Fruit fly (Drosophila melanogaster): ENCODE results near the gene Edem2.

Edem2 gene

DNA sequence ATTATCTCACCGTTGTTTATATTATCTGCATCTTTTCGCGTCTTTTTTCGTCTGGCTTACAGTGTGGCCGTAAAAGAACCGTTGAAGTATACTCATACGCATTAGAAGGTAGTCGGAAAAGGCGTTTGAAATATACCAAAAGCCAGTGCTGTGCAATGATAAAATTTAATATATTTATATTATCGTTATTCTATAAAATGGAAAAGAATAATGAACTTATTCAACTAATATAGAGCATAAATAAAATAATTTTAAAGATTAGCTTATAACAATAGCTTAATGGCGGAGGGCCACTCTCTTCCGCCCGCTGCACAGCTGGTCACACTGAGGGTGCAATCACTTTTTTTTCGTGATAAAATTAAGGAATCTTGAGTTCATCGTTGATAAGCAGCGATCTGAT, at the start of gene Edem2, which contains the start of gene CG16974 (continued):
- peak in 1 of 2 experiments; percentile 39 for TF ChIP-seq Pdp1 (GFP tag; optimal IDR thresholded peaks at IDR 0.05)
- TF ChIP-seq dmrt99B (tag; optimal IDR thresholded peaks at IDR 0.05): no peak
- TF ChIP-seq CG13624 (GFP tag; optimal IDR thresholded peaks at IDR 0.05): no peak
- no peak for TF ChIP-seq ato (GFP tag; IDR thresholded peaks at IDR 0.05; ENCODE audit: partially characterized antibody)
- peak; percentile 64 for TF ChIP-seq CG4820 (GFP tag; optimal IDR thresholded peaks at IDR 0.05)
- peak; percentile 71 for TF ChIP-seq MESR4 (GFP tag; optimal IDR thresholded peaks at IDR 0.05)
- TF ChIP-seq CG9932 (GFP tag; IDR thresholded peaks at IDR 0.05): peak; percentile 83
- peak; percentile 44 for TF ChIP-seq bab2 (GFP tag; optimal IDR thresholded peaks at IDR 0.05)
- peak; percentile 66; the same call in 1 of the 3 replicates for TF ChIP-seq dysf (GFP tag; IDR thresholded peaks at IDR 0.05)
- TF ChIP-seq CG3726 (GFP tag; IDR thresholded peaks at IDR 0.05): no peak
- TF ChIP-seq CG9609 (GFP tag; optimal IDR thresholded peaks at IDR 0.05): no peak
- no peak for TF ChIP-seq CG2678 (tag; optimal IDR thresholded peaks at IDR 0.05)
- no peak for TF ChIP-seq org-1 (GFP tag; optimal IDR thresholded peaks at IDR 0.05)
- peak; percentile 33 for TF ChIP-seq CG31388 (GFP tag; optimal IDR thresholded peaks at IDR 0.05)
- TF ChIP-seq Fer2 (tag; optimal IDR thresholded peaks at IDR 0.05): no peak
- no peak for TF ChIP-seq onecut (GFP tag; IDR thresholded peaks at IDR 0.05)
- no peak for TF ChIP-seq CG10147 (GFP tag; optimal IDR thresholded peaks at IDR 0.05)
- TF ChIP-seq luna (GFP tag; optimal IDR thresholded peaks at IDR 0.05): no peak
- TF ChIP-seq bowl (GFP tag; IDR thresholded peaks at IDR 0.05): no peak
- TF ChIP-seq Ssrp (tag; optimal IDR thresholded peaks at IDR 0.05): peak; percentile 60
- peak; percentile 73 for TF ChIP-seq CG11695 (GFP tag; IDR thresholded peaks at IDR 0.05)
- TF ChIP-seq CG3281 (GFP tag; optimal IDR thresholded peaks at IDR 0.05): no peak
- peak; percentile 64 for TF ChIP-seq CG13123 (GFP tag; optimal IDR thresholded peaks at IDR 0.05)
- peak; percentile 90 for TF ChIP-seq CG4617 (GFP tag; optimal IDR thresholded peaks at IDR 0.05; ENCODE audit: borderline replicate concordance)
- TF ChIP-seq abd-A (tag; optimal IDR thresholded peaks at IDR 0.05): no peak
- peak; percentile 63 for TF ChIP-seq Hsf (GFP tag; optimal IDR thresholded peaks at IDR 0.05)
- peak; percentile 46; the same call in 1 of the 2 replicates for TF ChIP-seq CG8765 (GFP tag; IDR thresholded peaks at IDR 0.05)
- TF ChIP-seq CG5245 (GFP tag; optimal IDR thresholded peaks at IDR 0.05): peak; percentile 51
- peak; percentile 49 for TF ChIP-seq Rx (GFP tag; IDR thresholded peaks at IDR 0.05)
- peak; percentile 80 for TF ChIP-seq YL-1 (GFP tag; optimal IDR thresholded peaks at IDR 0.05)
- peak; percentile 3 for TF ChIP-seq Sry-δ (GFP tag; optimal IDR thresholded peaks at IDR 0.05)
- TF ChIP-seq prd (optimal IDR thresholded peaks at IDR 0.05): no peak
- peak; percentile 90 for TF ChIP-seq prd (GFP tag; IDR thresholded peaks at IDR 0.05)
- TF ChIP-seq chif (GFP tag; optimal IDR thresholded peaks at IDR 0.05): peak in 1 of 2 experiments; percentile 40
- TF ChIP-seq CG14710 (tag; optimal IDR thresholded peaks at IDR 0.05): peak; percentile 90
- 0 out of 2 replicates have a peak, but pooled peaks have one; percentile 49 for TF ChIP-seq CG10366 (GFP tag; IDR thresholded peaks at IDR 0.05)
- TF ChIP-seq Awh (GFP tag; IDR thresholded peaks at IDR 0.05): peak; percentile 55
- no peak for TF ChIP-seq ara (GFP tag; IDR thresholded peaks at IDR 0.05)
- TF ChIP-seq Mrtf (GFP tag; IDR thresholded peaks at IDR 0.05): peak; percentile 52; the same call in 1 of the 3 replicates
- TF ChIP-seq pzg (GFP tag; optimal IDR thresholded peaks at IDR 0.05): peak; percentile 77
- no peak for TF ChIP-seq B-H2 (GFP tag; optimal IDR thresholded peaks at IDR 0.05)
- TF ChIP-seq CG34376 (GFP tag; optimal IDR thresholded peaks at IDR 0.05): peak; percentile 44
- no peak for TF ChIP-seq CG11723 (GFP tag; optimal IDR thresholded peaks at IDR 0.05)
- no peak for TF ChIP-seq Opbp (GFP tag; IDR thresholded peaks at IDR 0.05; ENCODE audit: partially characterized antibody)
- TF ChIP-seq en (GFP tag; optimal IDR thresholded peaks at IDR 0.05): no peak
- TF ChIP-seq schlank (tag; optimal IDR thresholded peaks at IDR 0.05): no peak
- no peak for TF ChIP-seq amos (GFP tag; IDR thresholded peaks at IDR 0.05; ENCODE audit: partially characterized antibody)
- TF ChIP-seq CG12155 (GFP tag; optimal IDR thresholded peaks at IDR 0.05): peak; percentile 84
- TF ChIP-seq CG13296 (GFP tag; optimal IDR thresholded peaks at IDR 0.05): no peak
- TF ChIP-seq Gug (GFP tag; IDR thresholded peaks at IDR 0.05): peak; percentile 84
- no peak for TF ChIP-seq Dll (GFP tag; IDR thresholded peaks at IDR 0.05; ENCODE audit: partially characterized antibody)
